Worm (Caenorhabditis elegans) whole organism, mixed stage, embryonic: ENCODE measurements around the gene thoc-5.

Experiments used
- M03D4.4 ChIP-seq: sonication (generic microtip); optimal IDR thresholded peaks from 2 replicates; lab custom pipeline; 2017; ENCODE audit warnings: mild to moderate bottlenecking, missing genetic modification characterization, missing compliant biosample characterization
- bed-3 ChIP-seq: fragments of 200-800 bp; sonication (Bioruptor generic); optimal IDR thresholded peaks from 3 replicates; lab custom pipeline; 2018; ENCODE audit warnings: mild to moderate bottlenecking, missing genetic modification characterization, moderate library complexity, missing compliant biosample characterization
- blmp-1 ChIP-seq: fragments of 150-350 bp; optimal IDR thresholded peaks from 2 replicates; lab custom pipeline; 2014; ENCODE audit warnings: missing biosample characterization, missing genetic modification characterization
- ceh-39 ChIP-seq: fragments of 150-350 bp; optimal IDR thresholded peaks from 2 replicates; lab custom pipeline; 2014; ENCODE audit warnings: missing biosample characterization, missing genetic modification characterization
- ceh-43 ChIP-seq: fragments of 200-800 bp; sonication (Bioruptor generic); optimal IDR thresholded peaks from 2 replicates; lab custom pipeline; 2018; ENCODE audit warnings: mild to moderate bottlenecking, missing genetic modification characterization, moderate library complexity, missing compliant biosample characterization
- ceh-83 ChIP-seq: fragments of 200-800 bp; sonication (Bioruptor generic); optimal IDR thresholded peaks from 2 replicates; lab custom pipeline; 2018; ENCODE audit warnings: mild to moderate bottlenecking, missing genetic modification characterization, missing compliant biosample characterization
- ces-1 ChIP-seq: fragments of 150-350 bp; optimal IDR thresholded peaks from 2 replicates; lab custom pipeline; 2014; ENCODE audit warnings: missing biosample characterization, missing genetic modification reagents, missing genetic modification characterization
- cnd-1 ChIP-seq: fragments of 200-800 bp; sonication (Bioruptor generic); optimal IDR thresholded peaks from 2 replicates; lab custom pipeline; 2018; ENCODE audit warnings: mild to moderate bottlenecking, missing genetic modification characterization, missing compliant biosample characterization
- drap-1 ChIP-seq: fragments of 200-800 bp; sonication (Bioruptor generic); optimal IDR thresholded peaks from 3 replicates; lab custom pipeline; 2018; ENCODE audit warnings: mild to moderate bottlenecking, missing genetic modification characterization, missing compliant biosample characterization
- elt-1 ChIP-seq: sonication (generic microtip); optimal IDR thresholded peaks from 2 replicates; lab custom pipeline; 2017; ENCODE audit warnings: missing genetic modification characterization, mild to moderate bottlenecking, missing compliant biosample characterization, antibody characterized with exemption, moderate library complexity, borderline replicate concordance; ENCODE audit not compliant: insufficient read depth
- elt-3 ChIP-seq: fragments of 150-350 bp; optimal IDR thresholded peaks from 2 replicates; lab custom pipeline; 2014; ENCODE audit warnings: missing biosample characterization, missing genetic modification characterization
- ham-2 ChIP-seq: fragments of 200-800 bp; sonication (Bioruptor generic); optimal IDR thresholded peaks from 2 replicates; lab custom pipeline; 2018; ENCODE audit warnings: mild to moderate bottlenecking, missing genetic modification characterization, missing compliant biosample characterization
- hlh-1 ChIP-seq: fragments of 150-350 bp; optimal IDR thresholded peaks from 2 replicates; lab custom pipeline; 2014; ENCODE audit warnings: missing biosample characterization, missing genetic modification reagents, missing genetic modification characterization
- lin-13 ChIP-seq: fragments of 150-350 bp; optimal IDR thresholded peaks from 2 replicates; lab custom pipeline; 2014; ENCODE audit warnings: missing biosample characterization, missing genetic modification characterization
- lin-32 ChIP-seq: fragments of 200-800 bp; sonication (Bioruptor generic); optimal IDR thresholded peaks from 2 replicates; lab custom pipeline; 2018; ENCODE audit warnings: mild to moderate bottlenecking, missing genetic modification characterization, missing compliant biosample characterization
- lsy-2 ChIP-seq: fragments of 150-350 bp; optimal IDR thresholded peaks from 2 replicates; lab custom pipeline; 2014; ENCODE audit warnings: missing biosample characterization, missing genetic modification characterization
- mab-5 ChIP-seq: fragments of 150-350 bp; optimal IDR thresholded peaks from 2 replicates; lab custom pipeline; 2014; ENCODE audit warnings: missing biosample characterization, missing genetic modification characterization
- mep-1 ChIP-seq: fragments of 150-350 bp; optimal IDR thresholded peaks from 2 replicates; lab custom pipeline; 2017; ENCODE audit warnings: missing biosample characterization, missing genetic modification reagents, missing genetic modification characterization, inconsistent platforms
- mls-2 ChIP-seq: sonication (generic microtip); optimal IDR thresholded peaks from 2 replicates; lab custom pipeline; 2016; ENCODE audit warnings: mild to moderate bottlenecking, missing genetic modification characterization, moderate library complexity, missing compliant biosample characterization
- nhr-12 ChIP-seq: fragments of 150-350 bp; optimal IDR thresholded peaks from 2 replicates; lab custom pipeline; 2014; ENCODE audit warnings: missing biosample characterization, missing genetic modification characterization
- nhr-2 ChIP-seq: fragments of 150-350 bp; optimal IDR thresholded peaks from 2 replicates; lab custom pipeline; 2014; ENCODE audit warnings: missing biosample characterization, missing genetic modification characterization
- nhr-237 ChIP-seq: fragments of 150-350 bp; optimal IDR thresholded peaks from 2 replicates; lab custom pipeline; 2014; ENCODE audit warnings: missing biosample characterization, missing genetic modification characterization
- nhr-28 ChIP-seq: fragments of 150-350 bp; optimal IDR thresholded peaks from 2 replicates; lab custom pipeline; 2014; ENCODE audit warnings: missing biosample characterization, missing genetic modification characterization
- nhr-76 ChIP-seq: sonication (generic microtip); optimal IDR thresholded peaks from 2 replicates; lab custom pipeline; 2017; ENCODE audit warnings: missing biosample characterization, missing genetic modification characterization
- pha-4 ChIP-seq: fragments of 150-350 bp; optimal IDR thresholded peaks from 2 replicates; lab custom pipeline; 2018; ENCODE audit warnings: missing biosample characterization, missing genetic modification reagents, missing genetic modification characterization
- sem-2 ChIP-seq: fragments of 200-800 bp; sonication (Bioruptor generic); optimal IDR thresholded peaks from 2 replicates; lab custom pipeline; 2018; ENCODE audit warnings: mild to moderate bottlenecking, missing genetic modification characterization, missing compliant biosample characterization
- snpc-4 ChIP-seq: fragments of 150-350 bp; optimal IDR thresholded peaks from 2 replicates; lab custom pipeline; 2014; ENCODE audit warnings: missing biosample characterization, missing genetic modification characterization
- sptf-1 ChIP-seq: sonication (generic microtip); optimal IDR thresholded peaks from 2 replicates; lab custom pipeline; 2017; ENCODE audit warnings: mild to moderate bottlenecking, missing genetic modification characterization, moderate library complexity, missing compliant biosample characterization
- tbx-8 ChIP-seq: fragments of 200-800 bp; sonication (Bioruptor generic); optimal IDR thresholded peaks from 2 replicates; lab custom pipeline; 2018; ENCODE audit warnings: mild to moderate bottlenecking, missing genetic modification characterization, moderate library complexity, missing compliant biosample characterization
- unc-120 ChIP-seq: sonication (generic microtip); optimal IDR thresholded peaks from 2 replicates; lab custom pipeline; 2017; ENCODE audit warnings: missing genetic modification characterization, missing compliant biosample characterization; ENCODE audit not compliant: poor library complexity, severe bottlenecking
- unc-39 ChIP-seq: fragments of 150-350 bp; optimal IDR thresholded peaks from 2 replicates; lab custom pipeline; 2014; ENCODE audit warnings: missing biosample characterization, missing genetic modification characterization
- unc-62 ChIP-seq: fragments of 150-350 bp; optimal IDR thresholded peaks from 2 replicates; lab custom pipeline; 2014; ENCODE audit warnings: missing biosample characterization, missing genetic modification reagents, missing genetic modification characterization
- zip-8 ChIP-seq: fragments of 150-350 bp; optimal IDR thresholded peaks from 2 replicates; lab custom pipeline; 2014; ENCODE audit warnings: missing biosample characterization, missing genetic modification characterization
- ztf-11 ChIP-seq: fragments of 150-350 bp; optimal IDR thresholded peaks from 2 replicates; lab custom pipeline; 2014; ENCODE audit warnings: missing biosample characterization, missing genetic modification characterization

thoc-5 gene

ce11 chrIII:5310403-5310802 lies 38.8 kb downstream of the thoc-5 start:
- no peak for TF ChIP-seq ztf-11 (tag; lab: Kevin White, UChicago)
- no peak for TF ChIP-seq ceh-43 (GFP tag; lab: Kevin White, UChicago)
- TF ChIP-seq lin-32: no peak
- TF ChIP-seq unc-120 (tag; lab: Kevin White, UChicago): no peak
- no peak for TF ChIP-seq bed-3 (GFP tag; lab: Kevin White, UChicago)

ce11 chrIII:5308278-5308677 lies 40.9 kb downstream of the thoc-5 start, which contains the start of gene mog-3:
mog-3 (plus strand) TSS chrIII:5308596.
- TF ChIP-seq nhr-12 (tag; lab: Kevin White, UChicago): no peak
- no peak for TF ChIP-seq mab-5 (tag; lab: Kevin White, UChicago)
- peak; percentile 25 for TF ChIP-seq pha-4 (tag; lab: Kevin White, UChicago)
- peak; percentile 87 for TF ChIP-seq zip-8
- no peak for TF ChIP-seq unc-39
- TF ChIP-seq sptf-1 (tag; lab: Kevin White, UChicago): peak; percentile 56
- TF ChIP-seq tbx-8: no peak
- peak; percentile 58 for TF ChIP-seq ces-1 (GFP tag; lab: Kevin White, UChicago)
- TF ChIP-seq cnd-1: peak; percentile 30
- TF ChIP-seq elt-1 (tag; lab: Kevin White, UChicago): no peak
- peak; percentile 73 for TF ChIP-seq mep-1 (tag; lab: Kevin White, UChicago)
- TF ChIP-seq sem-2 (GFP tag; lab: Kevin White, UChicago): no peak
- no peak for TF ChIP-seq ceh-43 (GFP tag; lab: Kevin White, UChicago)
- no peak for TF ChIP-seq unc-62 (GFP tag; lab: Kevin White, UChicago)
- TF ChIP-seq unc-120 (tag; lab: Kevin White, UChicago): peak; percentile 34
- TF ChIP-seq lin-32: peak; percentile 6
- peak; percentile 29 for TF ChIP-seq lin-13
- TF ChIP-seq elt-3 (tag; lab: Kevin White, UChicago): no peak
- peak; percentile 27 for TF ChIP-seq hlh-1 (tag; lab: Kevin White, UChicago)
- TF ChIP-seq snpc-4 (tag; lab: Kevin White, UChicago): no peak
- no peak for TF ChIP-seq M03D4.4 (tag; lab: Kevin White, UChicago)
- no peak for TF ChIP-seq nhr-237
- no peak for TF ChIP-seq ceh-83
- no peak for TF ChIP-seq nhr-28 (tag; lab: Kevin White, UChicago)
- TF ChIP-seq lsy-2: peak; percentile 58
- peak; percentile 40 for TF ChIP-seq ceh-39 (tag; lab: Kevin White, UChicago)
- peak; percentile 79 for TF ChIP-seq nhr-2 (tag; lab: Kevin White, UChicago)
- no peak for TF ChIP-seq nhr-76 (tag; lab: Kevin White, UChicago)
- peak; percentile 12 for TF ChIP-seq ham-2 (GFP tag; lab: Kevin White, UChicago)
- TF ChIP-seq ztf-11 (tag; lab: Kevin White, UChicago): no peak
- TF ChIP-seq mls-2 (tag; lab: Kevin White, UChicago): no peak

DNA sequence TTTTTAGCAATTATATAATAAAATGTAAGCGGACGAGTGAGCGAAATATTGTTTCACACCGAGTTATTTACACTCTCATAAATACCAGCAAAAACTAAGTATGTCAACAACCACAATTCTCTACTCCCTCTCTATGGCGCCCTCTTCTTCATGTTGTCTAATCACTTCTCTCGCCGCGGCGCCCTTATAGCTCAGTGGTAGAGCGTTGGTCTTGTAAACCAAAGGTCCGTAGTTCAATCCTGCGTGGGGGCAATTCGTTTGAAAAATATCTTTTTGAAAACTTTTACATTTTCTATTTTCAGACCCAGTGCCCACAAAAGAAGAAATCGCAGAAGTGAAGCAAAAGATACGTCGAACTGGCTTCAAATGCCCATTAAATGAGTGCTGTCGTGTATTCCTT lies 43.5 kb downstream of the thoc-5 start:
- TF ChIP-seq unc-120 (tag; lab: Kevin White, UChicago) (peak; percentile 59), pha-4 (tag; lab: Kevin White, UChicago) (no peak), nhr-76 (tag; lab: Kevin White, UChicago) (no peak), hlh-1 (tag; lab: Kevin White, UChicago) (peak; percentile 21), ham-2 (GFP tag; lab: Kevin White, UChicago) (peak; percentile 51), ceh-43 (GFP tag; lab: Kevin White, UChicago) (peak; percentile 38), drap-1 (peak; percentile 73), bed-3 (GFP tag; lab: Kevin White, UChicago) (peak; percentile 69), sptf-1 (tag; lab: Kevin White, UChicago) (peak; percentile 75), mep-1 (tag; lab: Kevin White, UChicago) (no peak), lin-32 (peak; percentile 63), cnd-1 (peak; percentile 15), mls-2 (tag; lab: Kevin White, UChicago) (peak; percentile 78), M03D4.4 (tag; lab: Kevin White, UChicago) (peak; percentile 39)

- no peak for TF ChIP-seq ces-1 (GFP tag; lab: Kevin White, UChicago)
- no peak for TF ChIP-seq blmp-1
- no peak for TF ChIP-seq unc-39
- TF ChIP-seq ceh-39 (tag; lab: Kevin White, UChicago): no peak
- TF ChIP-seq cnd-1: no peak
- TF ChIP-seq M03D4.4 (tag; lab: Kevin White, UChicago): no peak
- TF ChIP-seq elt-3 (tag; lab: Kevin White, UChicago): no peak
- no peak for TF ChIP-seq ceh-43 (GFP tag; lab: Kevin White, UChicago)
- no peak for TF ChIP-seq nhr-28 (tag; lab: Kevin White, UChicago)
Observed at ce11 chrIII:5304044-5304443, 45.2 kb downstream of the thoc-5 start.
